Worm (Caenorhabditis elegans) whole organism, young adult: ENCODE measurements around the gene mlc-1.

ENCODE experiments used
- B0019.2 ChIP-seq: fragments of 200-800 bp; sonication (Bioruptor generic); conservative IDR thresholded peaks from 2 replicates; pipeline ENCODE4 v1.3.6; 2022; ENCODE audit warnings: missing genetic modification reagents, missing genetic modification characterization, missing compliant biosample characterization
- B0336.3 ChIP-seq: fragments of 200-800 bp; sonication (Bioruptor generic); IDR thresholded peaks from 2 replicates; pipeline ENCODE4 v1.3.6; 2022; ENCODE audit warnings: missing genetic modification characterization, missing compliant biosample characterization
- C06A6.2 ChIP-seq: fragments of 200-800 bp; sonication (Bioruptor generic); conservative IDR thresholded peaks from 2 replicates; pipeline ENCODE4 v1.3.6; 2022; ENCODE audit warnings: missing genetic modification characterization, missing compliant biosample characterization
- F10E7.11 ChIP-seq: sonication (generic microtip); optimal IDR thresholded peaks from 2 replicates; lab custom pipeline; 2017; ENCODE audit warnings: mild to moderate bottlenecking, missing genetic modification characterization, moderate library complexity, missing compliant biosample characterization
- F37B4.10 ChIP-seq: fragments of 200-800 bp; sonication (Bioruptor generic); IDR thresholded peaks from 2 replicates; pipeline ENCODE4 v1.3.6; 2022; ENCODE audit warnings: missing genetic modification characterization, missing compliant biosample characterization
- F55B11.4 ChIP-seq: sonication (generic microtip); optimal IDR thresholded peaks from 2 replicates; lab custom pipeline; 2016; ENCODE audit warnings: missing compliant biosample characterization, missing genetic modification characterization, borderline replicate concordance; ENCODE audit not compliant: insufficient read depth
- F57A8.1 ChIP-seq: fragments of 200-800 bp; sonication (Bioruptor generic); optimal IDR thresholded peaks from 2 replicates; lab custom pipeline; 2018; ENCODE audit warnings: mild to moderate bottlenecking, missing genetic modification characterization, moderate library complexity, missing compliant biosample characterization
- K11D2.4 ChIP-seq: fragments of 200-800 bp; sonication (Bioruptor generic); IDR thresholded peaks from 2 replicates; pipeline ENCODE4 v1.3.6; 2022; ENCODE audit warnings: missing genetic modification reagents, missing genetic modification characterization, missing compliant biosample characterization
- Y53F4B.3 ChIP-seq: fragments of 200-800 bp; sonication (Bioruptor generic); IDR thresholded peaks from 2 replicates; pipeline ENCODE4 v1.3.6; 2022; ENCODE audit warnings: missing genetic modification reagents, missing genetic modification characterization, missing compliant biosample characterization
- Y56A3A.18 ChIP-seq: fragments of 200-800 bp; sonication (Bioruptor generic); IDR thresholded peaks from 2 replicates; pipeline ENCODE4 v1.3.6; 2022; ENCODE audit warnings: missing genetic modification reagents, missing genetic modification characterization, missing compliant biosample characterization
- aptf-2 ChIP-seq: fragments of 200-800 bp; sonication (Bioruptor generic); conservative IDR thresholded peaks from 2 replicates; pipeline ENCODE4 v1.3.6; 2022; ENCODE audit warnings: missing genetic modification reagents, missing genetic modification characterization, missing compliant biosample characterization
- attf-6 ChIP-seq: fragments of 200-800 bp; sonication (Bioruptor generic); IDR thresholded peaks from 2 replicates; pipeline ENCODE4 v1.3.6; 2022; ENCODE audit warnings: missing genetic modification reagents, missing genetic modification characterization, missing compliant biosample characterization
- cebp-2 ChIP-seq: fragments of 200-800 bp; sonication (Bioruptor generic); IDR thresholded peaks from 2 replicates; pipeline ENCODE4 v1.3.6; 2022; ENCODE audit warnings: missing genetic modification characterization, missing compliant biosample characterization
- ceh-27 ChIP-seq: fragments of 200-800 bp; sonication (Bioruptor generic); optimal IDR thresholded peaks from 2 replicates; lab custom pipeline; 2018; ENCODE audit warnings: mild to moderate bottlenecking, missing genetic modification characterization, moderate library complexity, missing compliant biosample characterization
- ceh-40 ChIP-seq: fragments of 200-800 bp; sonication (Bioruptor generic); IDR thresholded peaks from 2 replicates; pipeline ENCODE4 v1.3.6; 2022; ENCODE audit warnings: missing genetic modification characterization, missing compliant biosample characterization
- ceh-58 ChIP-seq: fragments of 200-800 bp; sonication (Bioruptor generic); IDR thresholded peaks from 2 replicates; pipeline ENCODE4 v1.3.6; 2022; ENCODE audit warnings: missing genetic modification characterization, missing compliant biosample characterization
- ceh-79 ChIP-seq: sonication (generic microtip); optimal IDR thresholded peaks from 2 replicates; lab custom pipeline; 2017; ENCODE audit warnings: mild to moderate bottlenecking, missing genetic modification characterization, missing compliant biosample characterization
- ceh-91 ChIP-seq: fragments of 200-800 bp; sonication (Bioruptor generic); IDR thresholded peaks from 2 replicates; pipeline ENCODE4 v1.3.6; 2022; ENCODE audit warnings: missing genetic modification reagents, missing genetic modification characterization, missing compliant biosample characterization
- chd-7 ChIP-seq: sonication (generic microtip); optimal IDR thresholded peaks from 2 replicates; lab custom pipeline; 2016; ENCODE audit warnings: mild to moderate bottlenecking, missing genetic modification characterization, moderate library complexity, missing compliant biosample characterization
- dpff-1 ChIP-seq: sonication (generic microtip); optimal IDR thresholded peaks from 2 replicates; lab custom pipeline; 2017; ENCODE audit warnings: mild to moderate bottlenecking, missing genetic modification characterization, missing compliant biosample characterization
- egl-18 ChIP-seq: fragments of 200-800 bp; sonication (Bioruptor generic); IDR thresholded peaks from 2 replicates; pipeline ENCODE4 v1.3.6; 2022; ENCODE audit warnings: missing genetic modification reagents, missing genetic modification characterization, missing compliant biosample characterization
- ekl-4 ChIP-seq: fragments of 200-800 bp; sonication (Bioruptor generic); IDR thresholded peaks from 2 replicates; pipeline ENCODE4 v1.3.6; 2022; ENCODE audit warnings: missing genetic modification reagents, missing genetic modification characterization, missing compliant biosample characterization
- fkh-3 ChIP-seq: sonication (generic microtip); optimal IDR thresholded peaks from 2 replicates; lab custom pipeline; 2016; ENCODE audit warnings: mild to moderate bottlenecking, missing genetic modification characterization, missing compliant biosample characterization
- gei-17 ChIP-seq: fragments of 200-800 bp; sonication (Bioruptor generic); optimal IDR thresholded peaks from 2 replicates; lab custom pipeline; 2018; ENCODE audit warnings: mild to moderate bottlenecking, missing genetic modification characterization, missing compliant biosample characterization
- lag-1 ChIP-seq: fragments of 200-800 bp; sonication (Bioruptor generic); IDR thresholded peaks from 2 replicates; pipeline ENCODE4 v1.3.6; 2022; ENCODE audit warnings: missing genetic modification reagents, missing genetic modification characterization, missing compliant biosample characterization
- lin-26 ChIP-seq: fragments of 200-800 bp; sonication (Bioruptor generic); IDR thresholded peaks from 2 replicates; pipeline ENCODE4 v1.3.6; 2022; ENCODE audit warnings: missing genetic modification reagents, missing genetic modification characterization, missing compliant biosample characterization
- lir-1 ChIP-seq: fragments of 200-800 bp; sonication (Bioruptor generic); conservative IDR thresholded peaks from 2 replicates; pipeline ENCODE4 v1.3.6; 2022; ENCODE audit warnings: missing genetic modification reagents, missing genetic modification characterization, missing compliant biosample characterization
- madf-10 ChIP-seq: sonication (generic microtip); optimal IDR thresholded peaks from 2 replicates; lab custom pipeline; 2016; ENCODE audit warnings: mild to moderate bottlenecking, missing genetic modification characterization, missing compliant biosample characterization
- madf-3 ChIP-seq: fragments of 200-800 bp; sonication (Bioruptor generic); IDR thresholded peaks from 2 replicates; pipeline ENCODE4 v1.3.6; 2022; ENCODE audit warnings: missing genetic modification reagents, missing genetic modification characterization, missing compliant biosample characterization
- madf-8 ChIP-seq: fragments of 200-800 bp; sonication (Bioruptor generic); conservative IDR thresholded peaks from 2 replicates; pipeline ENCODE4 v1.3.6; 2022; ENCODE audit warnings: missing genetic modification reagents, missing genetic modification characterization, missing compliant biosample characterization
- mel-28 ChIP-seq: sonication (generic microtip); optimal IDR thresholded peaks from 2 replicates; lab custom pipeline; 2016; ENCODE audit warnings: borderline replicate concordance, mild to moderate bottlenecking, missing genetic modification characterization, missing compliant biosample characterization
- nfyb-1 ChIP-seq: fragments of 200-800 bp; sonication (Bioruptor generic); IDR thresholded peaks from 2 replicates; pipeline ENCODE4 v1.3.6; 2022; ENCODE audit warnings: missing genetic modification reagents, missing genetic modification characterization, missing compliant biosample characterization
- nhr-120 ChIP-seq: fragments of 200-800 bp; sonication (Bioruptor generic); IDR thresholded peaks from 2 replicates; pipeline ENCODE4 v1.3.6; 2022; ENCODE audit warnings: missing genetic modification characterization, missing compliant biosample characterization
- nhr-27 ChIP-seq: fragments of 200-800 bp; sonication (Bioruptor generic); optimal IDR thresholded peaks from 2 replicates; lab custom pipeline; 2018; ENCODE audit warnings: mild to moderate bottlenecking, missing genetic modification characterization, moderate library complexity, missing compliant biosample characterization
- nhr-80 ChIP-seq: sonication (generic microtip); optimal IDR thresholded peaks from 2 replicates; lab custom pipeline; 2016; ENCODE audit warnings: missing genetic modification characterization, missing compliant biosample characterization
- snpc-3.4 ChIP-seq: sonication (generic microtip); optimal IDR thresholded peaks from 2 replicates; lab custom pipeline; 2017; ENCODE audit warnings: missing genetic modification characterization, mild to moderate bottlenecking, missing compliant biosample characterization, antibody characterized with exemption, moderate library complexity, missing genotype, missing genetic modification reagents
- sptf-2 ChIP-seq: fragments of 200-800 bp; sonication (Bioruptor generic); optimal IDR thresholded peaks from 2 replicates; lab custom pipeline; 2018; ENCODE audit warnings: mild to moderate bottlenecking, missing genetic modification characterization, missing compliant biosample characterization
- tbp1 ChIP-seq: fragments of 200-800 bp; sonication (Bioruptor generic); optimal IDR thresholded peaks from 2 replicates; lab custom pipeline; 2018; ENCODE audit warnings: mild to moderate bottlenecking, missing genetic modification characterization, missing compliant biosample characterization
- tlf-1 ChIP-seq: fragments of 200-800 bp; sonication (Bioruptor generic); optimal IDR thresholded peaks from 2 replicates; lab custom pipeline; 2018; ENCODE audit warnings: mild to moderate bottlenecking, missing genetic modification characterization, missing compliant biosample characterization
- unc-62 ChIP-seq: fragments of 150-350 bp; optimal IDR thresholded peaks from 2 replicates; lab custom pipeline; 2014; ENCODE audit warnings: missing biosample characterization, missing genetic modification reagents, missing genetic modification characterization
- xnd-1 ChIP-seq: sonication (generic microtip); optimal IDR thresholded peaks from 2 replicates; lab custom pipeline; 2016; ENCODE audit warnings: missing genotype, missing genetic modification reagents, missing genetic modification characterization, missing compliant biosample characterization
- zim-3 ChIP-seq: sonication (generic microtip); optimal IDR thresholded peaks from 2 replicates; lab custom pipeline; 2017; ENCODE audit warnings: mild to moderate bottlenecking, missing genetic modification characterization, moderate library complexity, missing compliant biosample characterization
- ztf-25 ChIP-seq: fragments of 200-800 bp; sonication (Bioruptor generic); IDR thresholded peaks from 2 replicates; pipeline ENCODE4 v1.3.6; 2022; ENCODE audit warnings: missing genetic modification reagents, missing genetic modification characterization, missing compliant biosample characterization

Gene mlc-1

ce11 chrX:17475974-17476373 is 17.0 kb downstream of the mlc-1 start:
- TF ChIP-seq nhr-80 (tag; lab: Kevin White, UChicago) (peak; percentile 60), ceh-58 (no peak), attf-6 (GFP tag; lab: Robert Waterston, UW) (no peak), ztf-25 (no peak)
- TF ChIP-seq, all 124 proteins: peak for 1

DNA sequence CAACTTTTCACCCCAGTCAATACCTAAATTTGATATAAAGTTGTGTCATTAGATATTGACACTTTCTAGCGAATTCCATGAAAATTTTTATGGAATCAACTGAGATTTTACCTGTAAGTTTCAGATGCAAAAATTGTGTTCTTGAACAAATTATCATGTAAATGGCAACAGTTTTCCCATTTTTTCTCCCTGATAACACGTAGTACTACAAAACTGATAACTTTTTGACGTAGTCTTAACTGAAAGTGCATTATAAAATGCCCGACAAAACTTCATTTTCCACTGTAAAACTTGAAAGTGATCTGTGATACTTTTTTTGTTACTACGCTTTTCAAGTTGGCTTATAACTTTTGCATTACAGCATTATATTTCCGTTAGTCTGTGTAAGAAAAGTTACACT is 19.7 kb downstream of the mlc-1 start:
- TF ChIP-seq lin-26, result no peak
- no peak for TF ChIP-seq lir-1 (GFP tag; lab: Robert Waterston, UW)
- TF ChIP-seq nhr-120, result no peak
- TF ChIP-seq xnd-1 (tag; lab: Kevin White, UChicago), result no peak
- no peak for TF ChIP-seq egl-18 (GFP tag; lab: Robert Waterston, UW)
- TF ChIP-seq lag-1, result no peak
- no peak for TF ChIP-seq C06A6.2
- TF ChIP-seq cebp-2 (GFP tag; lab: Robert Waterston, UW), result no peak

DNA sequence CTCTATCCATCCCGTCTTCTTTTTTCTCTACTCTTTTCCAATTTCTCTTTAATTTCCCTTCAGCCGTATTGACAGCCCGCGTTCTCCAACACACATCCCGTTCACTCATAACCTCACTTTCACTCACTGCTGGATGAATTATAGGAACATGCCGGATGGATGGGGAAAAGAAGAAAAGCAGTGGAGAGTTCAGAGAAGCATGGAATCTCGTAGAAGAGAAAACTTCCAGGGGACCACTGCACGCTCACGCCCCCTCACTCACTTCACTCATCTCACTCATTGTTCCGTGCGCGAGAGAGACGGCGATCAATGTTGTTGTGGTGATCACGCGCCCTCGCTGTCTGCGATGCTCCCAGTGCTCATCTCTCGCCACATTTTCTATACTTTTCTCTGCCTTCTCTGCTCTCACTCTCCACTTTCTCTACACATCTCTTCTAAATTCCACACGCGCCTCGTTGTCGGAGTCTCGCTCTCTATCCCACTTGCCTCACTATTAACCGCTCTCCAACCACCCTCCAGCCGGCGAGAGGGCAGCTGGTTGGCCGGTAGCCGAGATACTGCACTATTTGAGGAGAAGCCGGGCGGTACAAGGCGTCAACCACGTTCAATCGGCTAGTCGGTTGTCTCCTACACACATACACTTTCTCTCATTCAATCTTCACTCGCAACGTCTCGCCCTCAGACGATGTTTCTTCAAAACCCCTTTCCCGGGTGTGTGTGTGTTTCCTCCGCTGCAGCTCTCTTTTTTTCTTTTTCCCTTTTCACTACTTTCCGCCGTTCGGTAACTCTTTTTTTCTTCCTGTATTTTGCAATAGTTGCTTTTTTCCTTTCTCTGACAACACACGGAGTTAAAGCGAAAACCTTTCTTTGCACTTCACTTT is 20.9 kb downstream of the mlc-1 start:
- TF ChIP-seq F57A8.1 (GFP tag; lab: Kevin White, UChicago) (no peak), unc-62 (GFP tag; lab: Kevin White, UChicago) (no peak), Y56A3A.18 (0 out of 2 replicates have a peak, but pooled peaks have one; percentile 27), mel-28 (no peak), ceh-40 (GFP tag; lab: Robert Waterston, UW) (no peak), F10E7.11 (tag; lab: Kevin White, UChicago) (no peak), ceh-79 (tag; lab: Kevin White, UChicago) (no peak), gei-17 (GFP tag; lab: Kevin White, UChicago) (peak; percentile 81), ekl-4 (GFP tag; lab: Robert Waterston, UW) (peak; percentile 77), tbp1 (peak; percentile 40), F37B4.10 (GFP tag; lab: Robert Waterston, UW) (0 out of 2 replicates have a peak, but pooled peaks have one; percentile 6), nfyb-1 (peak; percentile 87), lir-1 (GFP tag; lab: Robert Waterston, UW) (no peak), attf-6 (GFP tag; lab: Robert Waterston, UW) (no peak), madf-8 (GFP tag; lab: Robert Waterston, UW) (no peak), zim-3 (tag; lab: Kevin White, UChicago) (peak; percentile 30), B0019.2 (GFP tag; lab: Robert Waterston, UW) (no peak), nhr-27 (tag; lab: Kevin White, UChicago) (peak; percentile 34), lag-1 (no peak), madf-10 (tag; lab: Kevin White, UChicago) (peak; percentile 63), nhr-120 (no peak), Y53F4B.3 (GFP tag; lab: Robert Waterston, UW) (no peak), ceh-27 (GFP tag; lab: Kevin White, UChicago) (peak; percentile 88), tlf-1 (GFP tag; lab: Kevin White, UChicago) (peak; percentile 65), F55B11.4 (tag; lab: Kevin White, UChicago) (no peak), chd-7 (tag; lab: Kevin White, UChicago) (peak; percentile 91), egl-18 (GFP tag; lab: Robert Waterston, UW) (peak; percentile 56; the same call in 1 of the 2 replicates), dpff-1 (tag; lab: Kevin White, UChicago) (peak; percentile 39), aptf-2 (GFP tag; lab: Robert Waterston, UW) (0 out of 2 replicates have a peak, but pooled peaks have one; percentile 21), K11D2.4 (GFP tag; lab: Robert Waterston, UW) (peak; percentile 91), snpc-3.4 (tag; lab: Kevin White, UChicago) (no peak), ceh-58 (no peak), ceh-91 (no peak), madf-3 (no peak), sptf-2 (GFP tag; lab: Kevin White, UChicago) (no peak), fkh-3 (tag; lab: Kevin White, UChicago) (no peak), B0336.3 (GFP tag; lab: Robert Waterston, UW) (peak; percentile 93), cebp-2 (GFP tag; lab: Robert Waterston, UW) (no peak)
